Fruit fly (Drosophila melanogaster): ENCODE measurements around the gene bves.

DNA sequence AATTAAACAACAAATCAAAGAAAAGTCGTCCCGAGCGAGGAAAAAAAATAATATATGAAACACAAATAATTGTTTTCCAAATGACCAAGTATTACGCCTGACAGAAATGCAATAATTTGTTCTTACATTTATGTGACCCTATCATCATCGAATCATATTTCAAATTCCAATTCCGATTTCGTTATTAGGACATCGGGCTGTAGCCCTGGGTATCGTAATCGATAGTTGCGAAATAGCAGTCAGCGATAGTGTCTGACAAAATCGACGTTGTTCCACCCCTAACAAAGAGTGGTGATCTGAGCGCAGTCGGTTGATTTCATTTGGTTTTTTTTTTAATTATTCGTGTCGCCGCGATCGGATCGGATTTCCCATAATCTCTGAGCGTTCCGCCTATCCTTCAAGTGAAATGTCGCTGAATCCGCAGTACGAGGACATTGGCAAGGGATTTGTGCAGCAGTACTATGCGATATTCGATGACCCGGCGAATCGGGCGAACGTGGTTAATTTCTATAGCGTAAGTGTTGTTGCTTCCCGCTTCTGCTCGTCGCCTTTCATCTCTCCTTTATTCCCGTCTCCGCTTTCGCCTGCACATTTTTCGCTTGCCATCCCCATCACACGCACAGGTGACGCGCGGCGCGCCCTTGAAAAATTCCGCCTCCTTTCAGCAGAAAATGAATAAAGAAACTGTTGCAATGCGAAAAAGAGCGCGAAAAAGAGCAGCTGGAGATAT, 18.4 kb upstream of the bves start, which contains the start of gene Ntf-2:
- TF ChIP-seq EcR (GFP tag; optimal IDR thresholded peaks at IDR 0.05) (no peak), Dll (optimal IDR thresholded peaks at IDR 0.05) (no peak), psq (optimal IDR thresholded peaks at IDR 0.05) (no peak)
